Fruit fly (Drosophila melanogaster): ENCODE data around the gene QIL1.
A peak's percentile ranks its signal among the peaks of the same experiment; 100 is the strongest.

Gene QIL1

DNA sequence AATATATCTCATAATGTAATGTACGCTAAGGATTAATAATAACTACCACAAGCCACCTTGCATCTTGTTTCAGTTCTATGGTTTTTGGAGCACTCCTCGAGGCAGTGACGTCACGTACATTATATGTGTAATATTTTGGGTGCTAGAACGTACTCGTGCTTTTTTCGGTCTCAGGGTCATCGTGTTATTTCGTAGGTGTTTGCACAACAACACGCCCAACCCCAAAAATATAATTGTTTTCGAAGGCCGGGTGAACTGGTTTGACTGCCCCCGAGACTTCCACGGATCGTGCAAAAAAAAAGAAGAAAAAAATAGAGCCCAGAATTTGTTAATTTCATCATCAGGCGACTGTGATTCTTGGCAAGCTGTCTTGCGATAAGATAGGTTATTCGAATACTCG lies 10.8 kb downstream of the QIL1 start:
- TF ChIP-seq Hr4 (GFP tag; optimal IDR thresholded peaks at IDR 0.05) (no peak), Hr38 (GFP tag; optimal IDR thresholded peaks at IDR 0.05) (no peak), Sox14 (GFP tag; optimal IDR thresholded peaks at IDR 0.05) (no peak), fd59A (GFP tag; optimal IDR thresholded peaks at IDR 0.05) (no peak), ss (GFP tag; optimal IDR thresholded peaks at IDR 0.05) (no peak), achi (GFP tag; optimal IDR thresholded peaks at IDR 0.05) (no peak), Eip93F (GFP tag; optimal IDR thresholded peaks at IDR 0.05) (no peak)

DNA sequence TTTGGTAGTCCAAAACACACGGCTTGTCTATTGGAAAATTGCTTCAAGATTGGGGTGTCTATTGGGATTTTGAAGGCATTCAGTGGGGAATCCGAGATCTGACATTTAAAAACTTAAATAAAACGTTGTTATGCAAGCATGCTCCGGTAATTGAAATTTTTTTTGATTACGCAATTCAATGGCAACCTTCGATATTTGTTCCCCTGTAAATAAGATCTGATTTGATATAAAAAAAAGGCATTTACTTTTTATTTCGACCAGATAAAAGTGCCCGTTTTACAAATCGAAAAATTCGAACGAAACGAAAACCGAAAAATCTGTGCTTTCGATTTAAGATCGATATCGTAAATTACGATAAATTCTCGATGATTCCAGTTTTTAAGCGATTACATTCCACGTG lies 13.1 kb downstream of the QIL1 start, which contains the start of the genes CG13733 and qjt:
CG13733 (minus strand) TSS at position 101 of the 400 bp plus-strand sequence.
qjt (plus strand) TSS at position 271 of the 400 bp plus-strand sequence.
- TF ChIP-seq OdsH (GFP tag; optimal IDR thresholded peaks at IDR 0.05): no peak
- TF ChIP-seq topi (GFP tag; optimal IDR thresholded peaks at IDR 0.05): no peak
- TF ChIP-seq esn (GFP tag; optimal IDR thresholded peaks at IDR 0.05): no peak
- no peak for TF ChIP-seq CG6808 (GFP tag; optimal IDR thresholded peaks at IDR 0.05)
- TF ChIP-seq fd59A (GFP tag; optimal IDR thresholded peaks at IDR 0.05): no peak
- TF ChIP-seq CG10669 (GFP tag; optimal IDR thresholded peaks at IDR 0.05): no peak
- TF ChIP-seq lz (GFP tag; optimal IDR thresholded peaks at IDR 0.05): no peak
- no peak for TF ChIP-seq CG6854 (GFP tag; optimal IDR thresholded peaks at IDR 0.05)
- TF ChIP-seq Smox (GFP tag; optimal IDR thresholded peaks at IDR 0.05): no peak
- TF ChIP-seq dsx (GFP tag; optimal IDR thresholded peaks at IDR 0.05; ENCODE audit: poor library complexity, severe bottlenecking): no peak
- TF ChIP-seq Eip75B (GFP tag; optimal IDR thresholded peaks at IDR 0.05): no peak
- TF ChIP-seq Ets21C (GFP tag; optimal IDR thresholded peaks at IDR 0.05): no peak
- no peak for TF ChIP-seq CG6276 (GFP tag; optimal IDR thresholded peaks at IDR 0.05)

DNA sequence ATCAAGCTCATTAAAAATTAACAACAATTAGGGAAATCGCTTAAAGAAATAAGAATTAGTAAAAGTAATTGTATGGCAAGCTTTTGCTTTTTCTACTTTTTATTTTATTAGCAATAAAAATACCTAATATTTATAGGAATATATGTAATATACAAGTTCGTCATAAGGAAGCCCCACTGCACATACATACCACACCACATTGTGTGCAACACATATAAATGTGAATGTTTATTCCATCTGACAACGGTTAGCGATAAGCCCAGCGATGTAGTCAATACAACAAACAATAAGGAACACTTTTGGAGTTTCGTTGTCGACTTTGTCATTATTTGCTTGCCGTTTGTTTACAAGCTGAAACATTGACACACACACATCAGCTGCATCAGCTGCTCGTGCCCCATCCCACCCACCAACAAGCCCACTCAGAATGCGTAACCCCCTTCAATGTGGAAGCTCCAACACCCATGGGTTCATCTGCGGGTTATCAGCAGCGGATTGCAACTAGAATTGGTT lies 19.6 kb downstream of the QIL1 start:
- TF ChIP-seq pdm3 (GFP tag; optimal IDR thresholded peaks at IDR 0.05): peak; percentile 54
- TF ChIP-seq Sox15 (GFP tag; optimal IDR thresholded peaks at IDR 0.05): no peak
- peak; percentile 53; the same call in 1 of the 2 replicates for TF ChIP-seq CG15336 (GFP tag; IDR thresholded peaks at IDR 0.05)
- TF ChIP-seq CG34406 (GFP tag; optimal IDR thresholded peaks at IDR 0.05): peak; percentile 47
- peak; percentile 67 for TF ChIP-seq esn (GFP tag; optimal IDR thresholded peaks at IDR 0.05)
- TF ChIP-seq Sox14 (GFP tag; optimal IDR thresholded peaks at IDR 0.05): peak; percentile 40
- no peak for TF ChIP-seq fd59A (GFP tag; optimal IDR thresholded peaks at IDR 0.05)
- peak; percentile 84 for TF ChIP-seq CG6854 (GFP tag; optimal IDR thresholded peaks at IDR 0.05)
- no peak for TF ChIP-seq CG11902 (GFP tag; optimal IDR thresholded peaks at IDR 0.05)
- TF ChIP-seq Hr38 (GFP tag; optimal IDR thresholded peaks at IDR 0.05): no peak
- TF ChIP-seq spab (GFP tag; optimal IDR thresholded peaks at IDR 0.05): no peak
- TF ChIP-seq achi (GFP tag; optimal IDR thresholded peaks at IDR 0.05): peak; percentile 49
- TF ChIP-seq CG8632 (GFP tag; optimal IDR thresholded peaks at IDR 0.05): peak; percentile 69
- TF ChIP-seq CG6808 (GFP tag; optimal IDR thresholded peaks at IDR 0.05): peak; percentile 70
- TF ChIP-seq CG11294 (GFP tag; IDR thresholded peaks at IDR 0.05): no peak; the same call in none of the 2 replicates
- TF ChIP-seq Ets96B (tag; optimal IDR thresholded peaks at IDR 0.05): peak; percentile 21
- TF ChIP-seq Hr39 (GFP tag; optimal IDR thresholded peaks at IDR 0.05): peak; percentile 34
- TF ChIP-seq CG16779 (tag; optimal IDR thresholded peaks at IDR 0.05): no peak
- TF ChIP-seq Ets21C (GFP tag; optimal IDR thresholded peaks at IDR 0.05): peak; percentile 2
- peak; percentile 57; the same call in 2 of the 3 replicates for TF ChIP-seq CG8119 (GFP tag; IDR thresholded peaks at IDR 0.05)
- TF ChIP-seq Eip93F (GFP tag; optimal IDR thresholded peaks at IDR 0.05): peak; percentile 49
- peak; percentile 62 for TF ChIP-seq CG1621 (tag; optimal IDR thresholded peaks at IDR 0.05)
- no peak; the same call in none of the 2 replicates for TF ChIP-seq Gug (GFP tag; IDR thresholded peaks at IDR 0.05)
- peak; percentile 45 for TF ChIP-seq cyc (GFP tag; optimal IDR thresholded peaks at IDR 0.05)
- peak; percentile 28 for TF ChIP-seq Lpt (GFP tag; optimal IDR thresholded peaks at IDR 0.05)
- TF ChIP-seq Met (GFP tag; optimal IDR thresholded peaks at IDR 0.05): peak; percentile 70
- TF ChIP-seq CG3919 (GFP tag; optimal IDR thresholded peaks at IDR 0.05): peak; percentile 56
- peak; percentile 44 for TF ChIP-seq Blimp-1 (GFP tag; optimal IDR thresholded peaks at IDR 0.05)
- TF ChIP-seq net (GFP tag; optimal IDR thresholded peaks at IDR 0.05): peak; percentile 51
- peak; percentile 60 for TF ChIP-seq vri (GFP tag; optimal IDR thresholded peaks at IDR 0.05)
- TF ChIP-seq CG8319 (GFP tag; optimal IDR thresholded peaks at IDR 0.05): no peak
- TF ChIP-seq fkh (GFP tag; optimal IDR thresholded peaks at IDR 0.05): peak; percentile 96
- peak; percentile 44 for TF ChIP-seq fd85E (GFP tag; optimal IDR thresholded peaks at IDR 0.05)
- no peak for TF ChIP-seq dac (GFP tag; optimal IDR thresholded peaks at IDR 0.05)
- peak; percentile 66 for TF ChIP-seq Smox (GFP tag; optimal IDR thresholded peaks at IDR 0.05)
- TF ChIP-seq CG6163 (GFP tag; IDR thresholded peaks at IDR 0.05): peak; percentile 64; the same call in 2 of the 3 replicates
- peak; percentile 23 for TF ChIP-seq CG10631 (GFP tag; optimal IDR thresholded peaks at IDR 0.05)
- peak; percentile 50 for TF ChIP-seq CG6276 (GFP tag; optimal IDR thresholded peaks at IDR 0.05)

All from whole organism, prepupa.